Fruit fly (Drosophila melanogaster): ENCODE results near the gene Arr2.

Gene Arr2

DNA sequence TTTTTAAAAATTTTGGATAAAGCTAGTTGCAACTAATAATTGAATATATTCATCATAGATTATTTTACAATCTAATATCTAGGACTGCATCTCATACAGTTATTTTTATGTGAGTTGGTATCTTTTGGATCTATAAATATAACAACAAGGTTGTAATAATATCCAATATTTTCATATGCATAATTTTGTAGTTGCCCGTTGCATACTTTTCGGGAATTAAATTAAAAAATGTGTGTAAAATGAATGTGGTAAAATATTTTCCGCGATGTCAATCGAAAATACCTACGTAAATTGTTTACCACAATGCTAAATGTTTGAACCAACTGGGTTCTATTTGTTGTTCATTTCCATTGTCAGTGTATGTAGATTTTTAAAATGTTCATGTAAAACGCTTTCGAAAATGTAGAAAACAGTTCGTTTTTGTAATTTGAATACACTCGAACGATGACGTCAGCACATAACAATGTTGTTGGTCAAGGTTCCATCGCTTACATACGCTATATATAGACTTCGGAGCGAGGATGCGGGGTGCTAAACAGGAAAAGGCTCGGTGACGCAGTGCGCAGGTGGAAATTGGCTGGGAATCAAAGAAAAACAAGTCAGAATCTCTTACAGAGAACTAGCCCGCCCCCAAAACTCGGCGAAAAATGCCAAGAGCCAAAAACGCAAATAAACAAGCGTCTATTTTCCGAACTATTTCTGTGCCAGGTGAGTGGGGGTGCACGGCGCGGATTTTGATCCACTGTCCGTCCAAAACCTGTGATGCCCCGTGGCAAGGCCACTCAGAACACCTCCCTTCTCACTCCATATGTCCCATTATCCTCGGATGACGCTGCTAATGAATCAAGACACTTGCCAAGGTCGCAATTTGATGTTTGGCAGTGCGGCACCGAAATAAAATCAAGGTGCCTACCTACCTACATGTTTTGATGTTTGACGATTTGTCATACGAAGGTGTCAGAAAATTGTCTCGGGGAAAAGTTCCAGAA lies 20.6 kb downstream of the Arr2 start (continued):
- TF ChIP-seq so (GFP tag; IDR thresholded peaks at IDR 0.05) (peak; percentile 68; the same call in 2 of the 3 replicates), Scr (GFP tag; IDR thresholded peaks at IDR 0.05; ENCODE audit: partially characterized antibody) (0 out of 2 replicates have a peak, but pooled peaks have one; percentile 12), pzg (GFP tag; optimal IDR thresholded peaks at IDR 0.05) (peak; percentile 4), stwl (tag; optimal IDR thresholded peaks at IDR 0.05) (peak; percentile 17), CTCF (GFP tag; optimal IDR thresholded peaks at IDR 0.05) (peak; percentile 88), dmrt11E (tag; optimal IDR thresholded peaks at IDR 0.05) (no peak), mld (GFP tag; IDR thresholded peaks at IDR 0.05; ENCODE audit: partially characterized antibody) (no peak), Med (GFP tag) (peak; percentile 26), Ravus (GFP tag; IDR thresholded peaks at IDR 0.05) (no peak), ftz-f1 (GFP tag; optimal IDR thresholded peaks at IDR 0.05) (peak; percentile 71), CG14441 (GFP tag; IDR thresholded peaks at IDR 0.05) (no peak), Deaf1 (tag; optimal IDR thresholded peaks at IDR 0.05) (peak; percentile 28), CG33557 (GFP tag; optimal IDR thresholded peaks at IDR 0.05) (no peak), BtbVII (GFP tag; optimal IDR thresholded peaks at IDR 0.05) (peak; percentile 42), Stat92E (GFP tag; optimal IDR thresholded peaks at IDR 0.05) (peak in 1 of 3 experiments; percentile 5), nerfin-2 (GFP tag; IDR thresholded peaks at IDR 0.05; ENCODE audit: partially characterized antibody) (no peak), CG8359 (GFP tag; optimal IDR thresholded peaks at IDR 0.05; ENCODE audit: borderline replicate concordance) (no peak), chn (GFP tag; optimal IDR thresholded peaks at IDR 0.05) (no peak), CG10431 (GFP tag; optimal IDR thresholded peaks at IDR 0.05) (no peak), sisA (GFP tag; IDR thresholded peaks at IDR 0.05) (no peak), CG31224 (GFP tag; IDR thresholded peaks at IDR 0.05) (no peak), vvl (GFP tag; IDR thresholded peaks at IDR 0.05) (peak; percentile 27; the same call in 1 of the 2 replicates), CG7357 (GFP tag; IDR thresholded peaks at IDR 0.05) (no peak), Lhr (GFP tag; optimal IDR thresholded peaks at IDR 0.05) (peak; percentile 37), Dp (GFP tag; optimal IDR thresholded peaks at IDR 0.05) (peak; percentile 21), gfzf (GFP tag; optimal IDR thresholded peaks at IDR 0.05) (peak; percentile 17), Myb (GFP tag; optimal IDR thresholded peaks at IDR 0.05) (peak; percentile 46)

DNA sequence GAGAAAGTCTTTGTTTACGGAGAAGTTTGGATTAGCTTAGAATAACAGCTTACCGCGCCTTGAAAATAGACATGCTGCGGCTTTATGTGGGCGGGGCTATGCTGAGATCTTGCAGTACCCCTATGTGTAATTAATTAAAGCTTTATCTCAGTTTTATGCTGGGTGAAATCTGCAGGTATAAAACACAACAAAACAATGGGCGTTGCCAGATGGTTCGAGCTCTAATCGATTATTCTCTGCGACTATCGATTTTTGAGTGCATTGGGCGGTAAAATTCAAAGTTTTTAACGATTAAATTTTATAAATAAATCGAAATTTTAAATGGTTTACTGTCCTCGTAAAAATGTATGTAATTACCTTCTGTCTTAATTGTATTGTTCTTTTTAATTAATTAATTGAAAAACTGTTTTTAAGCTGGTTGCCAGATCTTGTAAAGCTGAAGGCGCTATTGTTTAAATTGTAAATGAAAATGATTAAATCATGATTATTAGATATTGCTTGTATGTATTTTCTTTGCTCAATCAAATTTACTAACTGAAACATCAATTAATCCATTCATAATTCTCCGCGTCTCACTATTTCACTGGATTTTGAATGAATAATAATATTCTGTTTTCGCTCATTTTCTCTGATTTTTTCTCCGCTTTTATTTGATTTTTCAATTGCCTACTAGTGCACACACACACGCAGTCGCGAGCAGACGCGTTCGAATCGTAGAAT lies 24.9 kb downstream of the Arr2 start, which contains the start of the genes GAPsec and Zasp66:
TSS of gene GAPsec (minus strand) at position 200 of the 720 bp plus-strand sequence.
TSS of gene Zasp66 (plus strand) at position 670 of the 720 bp plus-strand sequence.
- TF ChIP-seq MBD-R2 (GFP tag; IDR thresholded peaks at IDR 0.05) (peak; percentile 61), CG34376 (GFP tag; optimal IDR thresholded peaks at IDR 0.05) (no peak), Side (GFP tag; optimal IDR thresholded peaks at IDR 0.05) (no peak), unc-4 (GFP tag; IDR thresholded peaks at IDR 0.05; ENCODE audit: partially characterized antibody) (peak; percentile 34; the same call in 1 of the 2 replicates), Dll (GFP tag; IDR thresholded peaks at IDR 0.05; ENCODE audit: partially characterized antibody) (peak; percentile 63; the same call in 2 of the 4 replicates), knrl (GFP tag; IDR thresholded peaks at IDR 0.05; ENCODE audit: partially characterized antibody) (peak; percentile 19; the same call in 1 of the 3 replicates), amos (GFP tag; IDR thresholded peaks at IDR 0.05; ENCODE audit: partially characterized antibody) (peak; percentile 49), CG13775 (GFP tag; optimal IDR thresholded peaks at IDR 0.05) (no peak), CG13123 (GFP tag; optimal IDR thresholded peaks at IDR 0.05) (no peak), MESR4 (GFP tag; optimal IDR thresholded peaks at IDR 0.05) (peak; percentile 42), CG13287 (GFP tag; IDR thresholded peaks at IDR 0.05; ENCODE audit: partially characterized antibody) (peak; percentile 70), Opbp (GFP tag; IDR thresholded peaks at IDR 0.05; ENCODE audit: partially characterized antibody) (0 out of 3 replicates have a peak, but pooled peaks have one; percentile 31), wor (GFP tag; IDR thresholded peaks at IDR 0.05) (no peak), CG31441 (GFP tag; IDR thresholded peaks at IDR 0.05) (no peak), CG4424 (GFP tag; optimal IDR thresholded peaks at IDR 0.05) (no peak), tna (GFP tag; IDR thresholded peaks at IDR 0.05; ENCODE audit: partially characterized antibody) (0 out of 2 replicates have a peak, but pooled peaks have one; percentile 23), E2f2 (GFP tag; IDR thresholded peaks at IDR 0.05) (peak; percentile 92), BEAF-32 (GFP tag; optimal IDR thresholded peaks at IDR 0.05) (peak; percentile 41), Bgb (GFP tag; IDR thresholded peaks at IDR 0.05; ENCODE audit: partially characterized antibody) (0 out of 2 replicates have a peak, but pooled peaks have one; percentile 47)

Data from whole organism, embryonic.